Worm (Caenorhabditis elegans) whole organism, L3 larva: Measurements from ENCODE around the gene T07F8.4.

Experiments used
- R02D3.7 ChIP-seq: fragments of 150-350 bp; optimal IDR thresholded peaks from 2 replicates; lab custom pipeline; 2014; ENCODE audit warnings: missing biosample characterization, missing genetic modification characterization
- ZK546.5 ChIP-seq: sonication (generic microtip); optimal IDR thresholded peaks from 2 replicates; lab custom pipeline; 2017; ENCODE audit warnings: missing biosample characterization, missing genetic modification characterization
- aly-2 ChIP-seq: fragments of 150-350 bp; optimal IDR thresholded peaks from 2 replicates; lab custom pipeline; 2014; ENCODE audit warnings: missing biosample characterization, missing genetic modification characterization
- ama-1 ChIP-seq: fragments of 150-350 bp; optimal IDR thresholded peaks from 2 replicates; lab custom pipeline; 2018
- ceh-16 ChIP-seq: sonication (generic microtip); optimal IDR thresholded peaks from 2 replicates; lab custom pipeline; 2017; ENCODE audit warnings: missing biosample characterization, missing genetic modification characterization
- ceh-9 ChIP-seq: sonication (generic microtip); optimal IDR thresholded peaks from 2 replicates; lab custom pipeline; 2018; ENCODE audit warnings: missing biosample characterization, missing genetic modification characterization
- egl-27 ChIP-seq: sonication (generic microtip); optimal IDR thresholded peaks from 4 replicates; lab custom pipeline; 2017; ENCODE audit warnings: missing biosample characterization, missing genetic modification reagents, missing genetic modification characterization
- elt-2 ChIP-seq: sonication (generic microtip); optimal IDR thresholded peaks from 2 replicates; lab custom pipeline; 2016; ENCODE audit warnings: missing genetic modification reagents, mild to moderate bottlenecking, missing genetic modification characterization, missing compliant biosample characterization
- eor-1 ChIP-seq, 2 experiments: fragments of 150-350 bp; optimal IDR thresholded peaks; 2 replicates each; lab custom pipeline; 2014 to 2018; ENCODE audit warnings: missing biosample characterization in 2 of 2, missing genetic modification characterization in 2 of 2
- fkh-10 ChIP-seq: sonication (generic microtip); optimal IDR thresholded peaks from 2 replicates; lab custom pipeline; 2017; ENCODE audit warnings: missing biosample characterization, missing genetic modification reagents, missing genetic modification characterization
- fkh-2 ChIP-seq: fragments of 150-350 bp; optimal IDR thresholded peaks from 2 replicates; lab custom pipeline; 2014; ENCODE audit warnings: missing biosample characterization, missing genetic modification reagents, missing genetic modification characterization
- fos-1 ChIP-seq: fragments of 150-350 bp; optimal IDR thresholded peaks from 2 replicates; lab custom pipeline; 2014; ENCODE audit warnings: missing biosample characterization, missing genetic modification characterization
- hmg-11 ChIP-seq: sonication (generic microtip); optimal IDR thresholded peaks from 2 replicates; lab custom pipeline; 2016; ENCODE audit warnings: missing genetic modification characterization, missing compliant biosample characterization
- jun-1 ChIP-seq: fragments of 150-350 bp; optimal IDR thresholded peaks from 2 replicates; lab custom pipeline; 2014; ENCODE audit warnings: missing biosample characterization, missing genetic modification reagents, missing genetic modification characterization
- lin-15B ChIP-seq: fragments of 150-350 bp; optimal IDR thresholded peaks from 2 replicates; lab custom pipeline; 2014; ENCODE audit warnings: missing biosample characterization, missing genetic modification characterization
- lsy-12 ChIP-seq: sonication (generic microtip); optimal IDR thresholded peaks from 2 replicates; lab custom pipeline; 2016; ENCODE audit warnings: mild to moderate bottlenecking, missing genetic modification characterization, missing compliant biosample characterization
- mdl-1 ChIP-seq: fragments of 150-350 bp; optimal IDR thresholded peaks from 2 replicates; lab custom pipeline; 2014; ENCODE audit warnings: missing biosample characterization, missing genetic modification characterization
- nfya-1 ChIP-seq: sonication (generic microtip); optimal IDR thresholded peaks from 2 replicates; lab custom pipeline; 2017; ENCODE audit warnings: missing genetic modification characterization, mild to moderate bottlenecking, missing compliant biosample characterization, antibody characterized with exemption, moderate library complexity; ENCODE audit not compliant: insufficient read depth
- nhr-11 ChIP-seq: fragments of 150-350 bp; optimal IDR thresholded peaks from 2 replicates; lab custom pipeline; 2014; ENCODE audit warnings: missing biosample characterization, missing genetic modification characterization
- nhr-12 ChIP-seq: fragments of 150-350 bp; optimal IDR thresholded peaks from 2 replicates; lab custom pipeline; 2014; ENCODE audit warnings: missing biosample characterization, missing genetic modification characterization
- nhr-23 ChIP-seq: fragments of 150-350 bp; optimal IDR thresholded peaks from 2 replicates; lab custom pipeline; 2014; ENCODE audit warnings: missing biosample characterization, missing genetic modification reagents, missing genetic modification characterization
- nhr-25 ChIP-seq: sonication (generic microtip); optimal IDR thresholded peaks from 2 replicates; lab custom pipeline; 2017; ENCODE audit warnings: missing biosample characterization, missing genetic modification characterization
- nhr-28 ChIP-seq: fragments of 150-350 bp; optimal IDR thresholded peaks from 2 replicates; lab custom pipeline; 2014; ENCODE audit warnings: missing biosample characterization, missing genetic modification characterization
- nhr-43 ChIP-seq: sonication (generic microtip); optimal IDR thresholded peaks from 2 replicates; lab custom pipeline; 2016; ENCODE audit warnings: mild to moderate bottlenecking, missing genetic modification characterization, missing compliant biosample characterization; ENCODE audit not compliant: poor library complexity, severe bottlenecking
- nhr-67 ChIP-seq: fragments of 150-350 bp; optimal IDR thresholded peaks from 2 replicates; lab custom pipeline; 2014; ENCODE audit warnings: missing biosample characterization, missing genetic modification characterization
- nhr-76 ChIP-seq: fragments of 150-350 bp; sonication (generic microtip); optimal IDR thresholded peaks from 5 replicates; lab custom pipeline; 2014; ENCODE audit warnings: missing biosample characterization, missing genetic modification characterization
- nhr-77 ChIP-seq: fragments of 150-350 bp; optimal IDR thresholded peaks from 2 replicates; lab custom pipeline; 2014; ENCODE audit warnings: missing biosample characterization, missing genetic modification characterization
- pha-4 ChIP-seq: fragments of 150-350 bp; optimal IDR thresholded peaks from 2 replicates; lab custom pipeline; 2014; ENCODE audit warnings: missing biosample characterization, missing genetic modification reagents, missing genetic modification characterization
- pqm-1 ChIP-seq: fragments of 150-350 bp; optimal IDR thresholded peaks from 2 replicates; lab custom pipeline; 2017; ENCODE audit warnings: missing biosample characterization, missing genetic modification characterization, inconsistent platforms
- sea-2 ChIP-seq: fragments of 150-350 bp; sonication (generic microtip); optimal IDR thresholded peaks from 4 replicates; lab custom pipeline; 2014; ENCODE audit warnings: missing biosample characterization, missing genetic modification reagents, missing genetic modification characterization
- snpc-4 ChIP-seq: fragments of 150-350 bp; optimal IDR thresholded peaks from 2 replicates; lab custom pipeline; 2014; ENCODE audit warnings: missing biosample characterization, missing genetic modification characterization
- tbx-2 ChIP-seq: sonication (generic microtip); optimal IDR thresholded peaks from 2 replicates; lab custom pipeline; 2016; ENCODE audit warnings: mild to moderate bottlenecking, missing genetic modification characterization, missing compliant biosample characterization
- unc-39 ChIP-seq: sonication (generic microtip); optimal IDR thresholded peaks from 4 replicates; lab custom pipeline; 2017; ENCODE audit warnings: missing biosample characterization, missing genetic modification characterization
- unc-62 ChIP-seq: fragments of 150-350 bp; sonication (generic microtip); optimal IDR thresholded peaks from 4 replicates; lab custom pipeline; 2014; ENCODE audit warnings: missing biosample characterization, missing genetic modification reagents, missing genetic modification characterization
- zag-1 ChIP-seq: fragments of 150-350 bp; optimal IDR thresholded peaks from 2 replicates; lab custom pipeline; 2014; ENCODE audit warnings: missing biosample characterization, missing genetic modification characterization
- ztf-11 ChIP-seq: fragments of 150-350 bp; optimal IDR thresholded peaks from 2 replicates; lab custom pipeline; 2014; ENCODE audit warnings: missing biosample characterization, missing genetic modification characterization
- ztf-4 ChIP-seq: fragments of 150-350 bp; optimal IDR thresholded peaks from 2 replicates; lab custom pipeline; 2014; ENCODE audit warnings: missing biosample characterization, missing genetic modification characterization

The T07F8.4 gene

ce11 chrII:7131871-7132693 is at the start of gene T07F8.4, which contains the start of gene gld-3:
Gene T07F8.4 (minus strand): TSS chrII:7132032.
Gene gld-3 (plus strand): TSS chrII:7132643.
- TF ChIP-seq nhr-76 (tag; lab: Kevin White, UChicago) (no peak), ztf-4 (tag; lab: Kevin White, UChicago) (no peak), nhr-25 (tag; lab: Kevin White, UChicago) (peak; percentile 14), lin-15B (tag; lab: Kevin White, UChicago) (peak; percentile 36), nhr-67 (no peak), elt-2 (tag; lab: Kevin White, UChicago) (no peak), nfya-1 (tag; lab: Kevin White, UChicago) (peak; percentile 83), fos-1 (tag; lab: Kevin White, UChicago) (no peak), unc-39 (no peak), nhr-28 (tag; lab: Kevin White, UChicago) (no peak), nhr-43 (no peak)
- TF ChIP-seq, all 47 proteins: peak for 3

- TF ChIP-seq fkh-10 (GFP tag; lab: Kevin White, UChicago) (peak; percentile 15), jun-1 (tag; lab: Kevin White, UChicago) (no peak)
Observed at ce11 chrII:7176108-7176507, 44.3 kb upstream of the T07F8.4 start.

ce11 chrII:7174843-7175242 is 43.0 kb upstream of the T07F8.4 start, which contains the start of gene glc-4:
Gene glc-4 (minus strand): TSS chrII:7174943.
- TF ChIP-seq mdl-1 (tag; lab: Kevin White, UChicago) (no peak), ceh-9 (no peak), pha-4 (no peak), nhr-11 (no peak), nhr-25 (tag; lab: Kevin White, UChicago) (no peak), nhr-12 (tag; lab: Kevin White, UChicago) (no peak), zag-1 (tag; lab: Kevin White, UChicago) (no peak), aly-2 (tag; lab: Kevin White, UChicago) (no peak), jun-1 (tag; lab: Kevin White, UChicago) (no peak), unc-62 (GFP tag; lab: Kevin White, UChicago) (no peak)

ce11 chrII:7171305-7171998 is 39.6 kb upstream of the T07F8.4 start, which contains the start of gene dyf-13:
Gene dyf-13 (minus strand): TSS chrII:7171355.
- no peak for TF ChIP-seq nhr-67
- TF ChIP-seq nhr-77: no peak
- no peak for TF ChIP-seq fkh-2

- TF ChIP-seq nfya-1 (tag; lab: Kevin White, UChicago) (no peak), nhr-11 (no peak), nhr-23 (tag; lab: Kevin White, UChicago) (peak; percentile 50), aly-2 (tag; lab: Kevin White, UChicago) (no peak)
- TF ChIP-seq, all 47 proteins: peak for 1
Observed at ce11 chrII:7168712-7169111, 36.9 kb upstream of the T07F8.4 start, which contains the start of gene col-36. Gene col-36 (minus strand): TSS chrII:7168812.

DNA sequence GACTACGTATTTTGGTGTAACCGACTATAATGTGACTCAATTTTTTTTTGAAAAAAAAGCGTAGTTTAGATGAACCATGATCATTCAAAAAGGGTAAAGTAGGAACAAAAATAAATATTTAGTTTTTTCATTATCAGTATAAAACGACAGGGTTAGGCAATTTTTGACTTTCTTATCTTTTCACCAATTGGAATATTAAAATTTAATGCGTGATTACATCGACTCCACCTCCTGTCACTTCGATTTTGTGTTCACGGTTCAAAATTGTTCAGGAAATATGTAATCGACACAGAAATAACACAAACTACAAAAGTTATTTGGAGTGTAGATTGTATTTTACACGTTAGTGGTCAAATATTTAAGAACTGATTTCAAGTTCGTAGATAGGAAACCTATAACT is 34.9 kb upstream of the T07F8.4 start:
- no peak for TF ChIP-seq ama-1 (lab: Kevin White, UChicago)
- TF ChIP-seq eor-1 (tag; optimal IDR thresholded peaks at IDR 0.05; lab: Kevin White, UChicago): no peak
- TF ChIP-seq pqm-1: peak; percentile 94
- no peak for TF ChIP-seq ZK546.5 (tag; lab: Kevin White, UChicago)
- TF ChIP-seq hmg-11 (tag; lab: Kevin White, UChicago): no peak
- TF ChIP-seq tbx-2 (tag; lab: Kevin White, UChicago): no peak
- no peak for TF ChIP-seq R02D3.7 (tag; lab: Kevin White, UChicago)
- TF ChIP-seq egl-27: no peak
- TF ChIP-seq ceh-9: no peak
- no peak for TF ChIP-seq snpc-4
- TF ChIP-seq ztf-11 (tag; lab: Kevin White, UChicago): no peak
- no peak for TF ChIP-seq nhr-23 (tag; lab: Kevin White, UChicago)
- TF ChIP-seq sea-2: no peak
- peak; percentile 93 for TF ChIP-seq elt-2 (tag; lab: Kevin White, UChicago)
- TF ChIP-seq lsy-12: no peak
- no peak for TF ChIP-seq ceh-16
